Fruit fly (Drosophila melanogaster) whole organism, prepupa: Measurements from ENCODE around the gene ect.

Experiments
- CG10631 ChIP-seq: fragments of 200-800 bp; sonication (Bioruptor generic); optimal IDR thresholded peaks from 2 replicates; lab custom pipeline; 2016; ENCODE audit warnings: missing biosample characterization, missing genetic modification characterization
- CG3032 ChIP-seq: fragments of 200-800 bp; optimal IDR thresholded peaks from 2 replicates; lab custom pipeline; 2019; ENCODE audit warnings: missing biosample characterization, mild to moderate bottlenecking, missing genetic modification characterization, moderate library complexity
- CG31627 ChIP-seq: fragments of 200-800 bp; sonication (Bioruptor generic); optimal IDR thresholded peaks from 3 replicates; lab custom pipeline; 2016; ENCODE audit warnings: missing biosample characterization, missing genetic modification characterization
- CG3919 ChIP-seq: fragments of 200-800 bp; sonication (Bioruptor generic); optimal IDR thresholded peaks from 3 replicates; lab custom pipeline; 2016; ENCODE audit warnings: missing biosample characterization, missing genetic modification characterization
- CG4318 ChIP-seq: fragments of 200-800 bp; sonication (Bioruptor generic); optimal IDR thresholded peaks from 3 replicates; lab custom pipeline; 2017; ENCODE audit warnings: missing biosample characterization, mild to moderate bottlenecking, missing genetic modification characterization
- CG6163 ChIP-seq: fragments of 200-800 bp; sonication (Bioruptor generic); IDR thresholded peaks from 3 replicates; pipeline ENCODE4 v1.3.6; 2022; ENCODE audit warnings: missing biosample characterization, missing genetic modification characterization
- CG6276 ChIP-seq: fragments of 200-800 bp; sonication (Bioruptor generic); optimal IDR thresholded peaks from 2 replicates; lab custom pipeline; 2017; ENCODE audit warnings: missing biosample characterization, mild to moderate bottlenecking, missing genetic modification characterization
- CG6792 ChIP-seq: fragments of 200-800 bp; sonication (Bioruptor generic); optimal IDR thresholded peaks from 3 replicates; lab custom pipeline; 2016; ENCODE audit warnings: missing biosample characterization, missing genetic modification characterization
- CG6808 ChIP-seq: fragments of 200-800 bp; sonication (Bioruptor generic); optimal IDR thresholded peaks from 3 replicates; lab custom pipeline; 2017; ENCODE audit warnings: missing biosample characterization, missing genetic modification characterization, mild to moderate bottlenecking, moderate library complexity, missing genetic modification reagents
- CG6854 ChIP-seq: fragments of 200-800 bp; sonication (Bioruptor generic); optimal IDR thresholded peaks from 2 replicates; lab custom pipeline; 2017; ENCODE audit warnings: missing biosample characterization, mild to moderate bottlenecking, missing genetic modification characterization
- CG7368 ChIP-seq: fragments of 200-800 bp; sonication (Bioruptor generic); optimal IDR thresholded peaks from 3 replicates; lab custom pipeline; 2016; ENCODE audit warnings: missing biosample characterization, missing genetic modification characterization
- CG8119 ChIP-seq: fragments of 200-800 bp; sonication (Bioruptor generic); IDR thresholded peaks from 3 replicates; pipeline ENCODE4 v1.3.6; 2022; ENCODE audit warnings: missing biosample characterization, missing genetic modification characterization
- CG8319 ChIP-seq: fragments of 200-800 bp; sonication (Bioruptor generic); optimal IDR thresholded peaks from 3 replicates; lab custom pipeline; 2016; ENCODE audit warnings: missing biosample characterization, missing genetic modification characterization
- CG9139 ChIP-seq: fragments of 200-800 bp; sonication (Bioruptor generic); optimal IDR thresholded peaks from 3 replicates; lab custom pipeline; 2017; ENCODE audit warnings: missing biosample characterization, mild to moderate bottlenecking, missing genetic modification characterization
- Eip78C ChIP-seq: fragments of 200-800 bp; sonication (Bioruptor generic); peaks from one replicate; lab custom pipeline; 2016; ENCODE audit warnings: missing biosample characterization, missing genetic modification characterization
- Eip93F ChIP-seq: fragments of 200-800 bp; sonication (Bioruptor generic); optimal IDR thresholded peaks from 2 replicates; lab custom pipeline; 2016; ENCODE audit warnings: missing biosample characterization, mild to moderate bottlenecking, missing genetic modification characterization
- Ets96B ChIP-seq: fragments of 200-800 bp; optimal IDR thresholded peaks from 2 replicates; lab custom pipeline; 2019; ENCODE audit warnings: missing biosample characterization, mild to moderate bottlenecking, missing genetic modification characterization, moderate library complexity
- Hr38 ChIP-seq: sonication (Bioruptor generic); optimal IDR thresholded peaks from 2 replicates; lab custom pipeline; 2016; ENCODE audit warnings: missing biosample characterization, missing genetic modification characterization
- Hr39 ChIP-seq: fragments of 200-800 bp; sonication (Bioruptor generic); optimal IDR thresholded peaks from 2 replicates; lab custom pipeline; 2016; ENCODE audit warnings: missing biosample characterization, missing genetic modification characterization
- Hr4 ChIP-seq: fragments of 200-800 bp; sonication (Bioruptor generic); optimal IDR thresholded peaks from 3 replicates; lab custom pipeline; 2016; ENCODE audit warnings: missing biosample characterization, missing genetic modification characterization
- Smox ChIP-seq: fragments of 200-800 bp; sonication (Bioruptor generic); optimal IDR thresholded peaks from 3 replicates; lab custom pipeline; 2016; ENCODE audit warnings: missing biosample characterization, missing genetic modification characterization
- Sox102F ChIP-seq: fragments of 200-800 bp; sonication (Bioruptor generic); optimal IDR thresholded peaks from 2 replicates; lab custom pipeline; 2016; ENCODE audit warnings: missing biosample characterization, mild to moderate bottlenecking, missing genetic modification characterization
- Sox14 ChIP-seq: fragments of 200-800 bp; sonication (Bioruptor generic); optimal IDR thresholded peaks from 3 replicates; lab custom pipeline; 2016; ENCODE audit warnings: missing biosample characterization, missing genetic modification characterization
- achi ChIP-seq: fragments of 200-800 bp; sonication (Bioruptor generic); optimal IDR thresholded peaks from 3 replicates; lab custom pipeline; 2016; ENCODE audit warnings: missing biosample characterization, missing genetic modification characterization
- acj6 ChIP-seq: fragments of 200-800 bp; sonication (Bioruptor generic); optimal IDR thresholded peaks from 3 replicates; lab custom pipeline; 2016; ENCODE audit warnings: missing biosample characterization, missing genetic modification characterization
- cyc ChIP-seq: fragments of 200-800 bp; sonication (Bioruptor generic); optimal IDR thresholded peaks from 3 replicates; lab custom pipeline; 2016; ENCODE audit warnings: missing biosample characterization, missing genetic modification characterization
- dsx ChIP-seq: fragments of 200-800 bp; optimal IDR thresholded peaks from 3 replicates; lab custom pipeline; 2019; ENCODE audit warnings: missing biosample characterization, mild to moderate bottlenecking, missing genetic modification characterization, moderate library complexity; ENCODE audit not compliant: poor library complexity, severe bottlenecking
- eg ChIP-seq: fragments of 200-800 bp; sonication (Bioruptor generic); IDR thresholded peaks from 3 replicates; pipeline ENCODE4 v1.3.6; 2022; ENCODE audit warnings: missing biosample characterization, missing genetic modification characterization
- esn ChIP-seq: fragments of 200-800 bp; sonication (Bioruptor generic); optimal IDR thresholded peaks from 2 replicates; lab custom pipeline; 2016; ENCODE audit warnings: missing biosample characterization, mild to moderate bottlenecking, missing genetic modification characterization, moderate library complexity
- fkh ChIP-seq: fragments of 200-800 bp; sonication (Bioruptor generic); optimal IDR thresholded peaks from 3 replicates; lab custom pipeline; 2017; ENCODE audit warnings: missing biosample characterization, mild to moderate bottlenecking, missing genetic modification characterization, moderate library complexity
- lz ChIP-seq: fragments of 200-800 bp; sonication (Bioruptor generic); optimal IDR thresholded peaks from 3 replicates; lab custom pipeline; 2016; ENCODE audit warnings: missing biosample characterization, missing genetic modification characterization
- net ChIP-seq: fragments of 200-800 bp; sonication (Bioruptor generic); optimal IDR thresholded peaks from 3 replicates; lab custom pipeline; 2016; ENCODE audit warnings: missing biosample characterization, missing genetic modification characterization
- pdm3 ChIP-seq: fragments of 200-800 bp; sonication (Bioruptor generic); optimal IDR thresholded peaks from 3 replicates; lab custom pipeline; 2016; ENCODE audit warnings: missing biosample characterization, missing genetic modification characterization
- salr ChIP-seq, 2 experiments: fragments of 200-800 bp; sonication (Bioruptor generic); optimal IDR thresholded peaks; 3 replicates each; lab custom pipeline; 2016 to 2018; ENCODE audit warnings: missing biosample characterization in 2 of 2, missing genetic modification characterization in 2 of 2, mild to moderate bottlenecking in 1 of 2
- spab ChIP-seq: fragments of 200-800 bp; sonication (Bioruptor generic); optimal IDR thresholded peaks from 2 replicates; lab custom pipeline; 2017; ENCODE audit warnings: missing biosample characterization, mild to moderate bottlenecking, missing genetic modification characterization, missing genetic modification reagents
- ss ChIP-seq, 2 experiments: fragments of 200-800 bp; sonication (Bioruptor generic); optimal IDR thresholded peaks; 2 replicates in 1 of 2; 3 replicates in 1 of 2; lab custom pipeline; 2017 to 2018; ENCODE audit warnings: mild to moderate bottlenecking in 2 of 2, missing biosample characterization in 2 of 2, missing genetic modification characterization in 2 of 2, moderate library complexity in 1 of 2
- vri ChIP-seq: fragments of 200-800 bp; sonication (Bioruptor generic); optimal IDR thresholded peaks from 3 replicates; lab custom pipeline; 2016; ENCODE audit warnings: missing biosample characterization, mild to moderate bottlenecking, missing genetic modification characterization

Gene ect

dm6 chr3L:10242243-10242642, 40.6 kb upstream of the ect start (continued):
- TF ChIP-seq vri (GFP tag; lab: Kevin White, UChicago) (no peak), Eip78C (GFP tag; lab: Kevin White, UChicago) (no peak), ss (GFP tag; optimal IDR thresholded peaks at IDR 0.05; lab: Kevin White, UChicago) (peak; percentile 24 to 53), lz (peak; percentile 1), acj6 (peak; percentile 24), dsx (GFP tag; lab: Kevin White, UChicago) (no peak), CG3919 (GFP tag; lab: Kevin White, UChicago) (no peak), CG6854 (GFP tag; lab: Kevin White, UChicago) (no peak), salr (GFP tag; optimal IDR thresholded peaks at IDR 0.05; lab: Kevin White, UChicago) (no peak), CG4318 (GFP tag; lab: Kevin White, UChicago) (peak; percentile 10), CG6808 (GFP tag; lab: Kevin White, UChicago) (no peak), cyc (GFP tag; lab: Kevin White, UChicago) (no peak), CG6792 (GFP tag; lab: Kevin White, UChicago) (peak; percentile 31), CG7368 (no peak), CG6163 (no peak), CG6276 (GFP tag; lab: Kevin White, UChicago) (no peak), Smox (GFP tag; lab: Kevin White, UChicago) (peak; percentile 28), esn (GFP tag; lab: Kevin White, UChicago) (peak; percentile 36), achi (GFP tag; lab: Kevin White, UChicago) (peak; percentile 51), Eip93F (GFP tag; lab: Kevin White, UChicago) (no peak), Sox14 (GFP tag; lab: Kevin White, UChicago) (no peak)

- TF ChIP-seq net (GFP tag; lab: Kevin White, UChicago) (no peak), spab (GFP tag; lab: Kevin White, UChicago) (peak; percentile 18), CG3032 (tag; lab: Kevin White, UChicago) (peak; percentile 32), Ets96B (tag; lab: Kevin White, UChicago) (peak; percentile 40), dsx (GFP tag; lab: Kevin White, UChicago) (peak; percentile 36), Eip78C (GFP tag; lab: Kevin White, UChicago) (peak; percentile 55), CG10631 (GFP tag; lab: Kevin White, UChicago) (peak; percentile 1), pdm3 (GFP tag; lab: Kevin White, UChicago) (no peak), CG6276 (GFP tag; lab: Kevin White, UChicago) (no peak), Sox102F (GFP tag; lab: Kevin White, UChicago) (no peak)
These were observed 36.9 kb upstream of the ect start for dm6 chr3L:10238549-10238948.

dm6 chr3L:10233025-10233424, 31.4 kb upstream of the ect start:
- no peak for TF ChIP-seq Hr38 (GFP tag; lab: Kevin White, UChicago)
- no peak for TF ChIP-seq CG31627 (GFP tag; lab: Kevin White, UChicago)
- no peak for TF ChIP-seq salr (GFP tag; optimal IDR thresholded peaks at IDR 0.05; lab: Kevin White, UChicago)
- no peak for TF ChIP-seq CG9139 (GFP tag; lab: Kevin White, UChicago)
- TF ChIP-seq Eip78C (GFP tag; lab: Kevin White, UChicago), result no peak
- no peak for TF ChIP-seq CG8119
- TF ChIP-seq Hr39 (GFP tag; lab: Kevin White, UChicago), result no peak
- TF ChIP-seq Smox (GFP tag; lab: Kevin White, UChicago), result no peak
- TF ChIP-seq eg (GFP tag; lab: Robert Waterston, UW), result no peak
- no peak for TF ChIP-seq Hr4
- TF ChIP-seq CG4318 (GFP tag; lab: Kevin White, UChicago), result no peak
- no peak for TF ChIP-seq Eip93F (GFP tag; lab: Kevin White, UChicago)
- TF ChIP-seq fkh, result no peak
- TF ChIP-seq dsx (GFP tag; lab: Kevin White, UChicago), result no peak
- TF ChIP-seq CG6808 (GFP tag; lab: Kevin White, UChicago), result no peak
- no peak for TF ChIP-seq Ets96B (tag; lab: Kevin White, UChicago)
- no peak for TF ChIP-seq cyc (GFP tag; lab: Kevin White, UChicago)
- no peak for TF ChIP-seq CG8319 (GFP tag; lab: Kevin White, UChicago)
- TF ChIP-seq CG3032 (tag; lab: Kevin White, UChicago), result no peak
